Worm (Caenorhabditis elegans) whole organism, late embryonic: ENCODE measurements around the gene F49F1.2.

Experiments used
- Y22D7AL.16 ChIP-seq: sonication (generic microtip); optimal IDR thresholded peaks from 2 replicates; lab custom pipeline; 2016; ENCODE audit warnings: missing genetic modification characterization, missing compliant biosample characterization
- ahr-1 ChIP-seq: sonication (generic microtip); optimal IDR thresholded peaks from 2 replicates; lab custom pipeline; 2016; ENCODE audit warnings: missing genetic modification characterization, missing compliant biosample characterization
- hlh-30 ChIP-seq: sonication (generic microtip); optimal IDR thresholded peaks from 2 replicates; lab custom pipeline; 2017; ENCODE audit warnings: antibody characterized with exemption, missing genetic modification characterization, missing compliant biosample characterization; ENCODE audit not compliant: insufficient read depth
- pqm-1 ChIP-seq: sonication (generic microtip); optimal IDR thresholded peaks from 2 replicates; lab custom pipeline; 2016; ENCODE audit warnings: missing genetic modification characterization, missing compliant biosample characterization
- sdc-2 ChIP-seq: sonication (generic microtip); optimal IDR thresholded peaks from 2 replicates; lab custom pipeline; 2016; ENCODE audit warnings: missing genotype, missing genetic modification characterization, missing compliant biosample characterization
- unc-55 ChIP-seq: sonication (generic microtip); optimal IDR thresholded peaks from 2 replicates; lab custom pipeline; 2017; ENCODE audit warnings: missing biosample characterization, missing genetic modification reagents, missing genetic modification characterization

DNA sequence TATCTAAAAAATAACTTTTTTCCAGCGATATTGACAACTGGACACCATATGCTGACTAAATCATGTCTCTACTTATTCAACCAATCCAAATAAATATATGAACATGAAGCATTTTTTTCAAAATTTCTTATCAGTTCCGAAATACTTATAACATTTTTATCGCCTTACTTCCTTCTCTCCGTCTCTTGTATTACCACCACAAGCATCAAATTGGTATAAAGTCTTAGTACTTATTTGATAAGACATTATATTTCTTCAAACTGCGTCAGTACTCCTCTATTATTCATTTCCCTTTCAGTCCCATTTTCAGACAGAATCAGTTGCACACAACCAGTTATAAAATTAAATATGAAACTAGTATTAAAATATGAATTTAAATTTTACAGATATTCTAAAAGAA lies 32.1 kb downstream of the F49F1.2 start:
- no peak for TF ChIP-seq pqm-1
- no peak for TF ChIP-seq ahr-1
- no peak for TF ChIP-seq Y22D7AL.16 (tag; lab: Kevin White, UChicago)
- no peak for TF ChIP-seq sdc-2 (tag; lab: Kevin White, UChicago)
- no peak for TF ChIP-seq hlh-30 (tag; lab: Kevin White, UChicago)
- no peak for TF ChIP-seq unc-55 (GFP tag; lab: Kevin White, UChicago)
